Fruit fly (Drosophila melanogaster) whole organism, wandering third instar larva: ENCODE data around the gene CG14624.
A peak's percentile ranks its signal among the peaks of the same experiment; 100 is the strongest.

Experiments
- Abd-B ChIP-seq: fragments of >200 bp; optimal IDR thresholded peaks from 2 replicates; lab custom pipeline; 2017; ENCODE audit warnings: missing biosample characterization, missing genetic modification characterization
- CG32264 ChIP-seq: fragments of 200-800 bp; sonication (Bioruptor generic); optimal IDR thresholded peaks from 2 replicates; lab custom pipeline; 2016; ENCODE audit warnings: missing biosample characterization, missing genetic modification characterization
- CrebA ChIP-seq: fragments of 200-800 bp; sonication (Bioruptor generic); optimal IDR thresholded peaks from 2 replicates; lab custom pipeline; 2016; ENCODE audit warnings: missing biosample characterization, mild to moderate bottlenecking, missing genetic modification characterization, borderline replicate concordance
- Dfd ChIP-seq: fragments of >200 bp; optimal IDR thresholded peaks from 2 replicates; lab custom pipeline; 2017; ENCODE audit warnings: missing biosample characterization, missing genetic modification characterization
- Dif ChIP-seq: fragments of 200-275, 200-300 bp; sonication (Bioruptor generic); optimal IDR thresholded peaks from 2 replicates; lab custom pipeline; 2018; ENCODE audit warnings: missing biosample characterization, missing genetic modification characterization; ENCODE audit not compliant: partially characterized antibody
- GATAd ChIP-seq: sonication (Bioruptor generic); optimal IDR thresholded peaks from 2 replicates; lab custom pipeline; 2016; ENCODE audit warnings: missing biosample characterization, missing genetic modification characterization
- HLH106 ChIP-seq: fragments of 200-800 bp; optimal IDR thresholded peaks from 3 replicates; lab custom pipeline; 2019; ENCODE audit warnings: missing biosample characterization, mild to moderate bottlenecking, missing genetic modification characterization, moderate library complexity
- Hnf4 ChIP-seq: fragments of 200-800 bp; sonication (Bioruptor generic); optimal IDR thresholded peaks from 2 replicates; lab custom pipeline; 2016; ENCODE audit warnings: missing biosample characterization, mild to moderate bottlenecking, missing genetic modification characterization
- Hr78 ChIP-seq: fragments of >200 bp; optimal IDR thresholded peaks from 2 replicates; lab custom pipeline; 2017; ENCODE audit warnings: missing biosample characterization, missing genetic modification characterization
- OdsH ChIP-seq: fragments of 200-800 bp; sonication (Bioruptor generic); optimal IDR thresholded peaks from 2 replicates; lab custom pipeline; 2016; ENCODE audit warnings: missing biosample characterization, mild to moderate bottlenecking, missing genetic modification characterization
- Sp1 ChIP-seq: fragments of 200-800 bp; sonication (Bioruptor generic); optimal IDR thresholded peaks from 3 replicates; lab custom pipeline; 2019; ENCODE audit warnings: missing biosample characterization, mild to moderate bottlenecking, missing genetic modification characterization, moderate library complexity
- Vsx2 ChIP-seq: fragments of 200-300, 225-300 bp; sonication (Bioruptor generic); optimal IDR thresholded peaks from 2 replicates; lab custom pipeline; 2018; ENCODE audit warnings: missing biosample characterization, missing genetic modification characterization; ENCODE audit not compliant: partially characterized antibody
- br ChIP-seq: fragments of 200-800 bp; sonication (Bioruptor generic); optimal IDR thresholded peaks from 2 replicates; lab custom pipeline; 2016; ENCODE audit warnings: missing biosample characterization, missing genetic modification characterization
- dl ChIP-seq, 2 experiments: fragments of 175-275, 200-275 bp in 1 of 2; fragments of 200-275 bp in 1 of 2; sonication (Bioruptor generic); optimal IDR thresholded peaks; lab custom pipeline; 2018; ENCODE audit warnings: mild to moderate bottlenecking in 2 of 2, missing biosample characterization in 2 of 2, missing genetic modification characterization in 2 of 2, moderate library complexity in 2 of 2; ENCODE audit not compliant: partially characterized antibody in 2 of 2, insufficient read depth in 1 of 2
- dmrt93B ChIP-seq: fragments of 200-800 bp; sonication (Bioruptor generic); optimal IDR thresholded peaks from 2 replicates; lab custom pipeline; 2018; ENCODE audit warnings: missing biosample characterization, mild to moderate bottlenecking, missing genetic modification characterization
- dsf ChIP-seq: sonication (Bioruptor generic); optimal IDR thresholded peaks from 2 replicates; lab custom pipeline; 2016; ENCODE audit warnings: missing biosample characterization, missing genetic modification characterization, borderline replicate concordance
- ey ChIP-seq: fragments of 200-800 bp; sonication (Bioruptor generic); optimal IDR thresholded peaks from 2 replicates; lab custom pipeline; 2016; ENCODE audit warnings: missing biosample characterization, missing genetic modification characterization
- foxo ChIP-seq, 2 experiments: fragments of 200-800 bp; sonication (Bioruptor generic); optimal IDR thresholded peaks; 2 replicates in 1 of 2; 3 replicates in 1 of 2; lab custom pipeline; 2016 to 2017; ENCODE audit warnings: missing biosample characterization in 2 of 2, missing genetic modification characterization in 2 of 2
- fru ChIP-seq: fragments of 200-800 bp; sonication (Bioruptor generic); optimal IDR thresholded peaks from 3 replicates; lab custom pipeline; 2016; ENCODE audit warnings: missing biosample characterization, mild to moderate bottlenecking, missing genetic modification characterization
- h ChIP-seq: fragments of 200-800 bp; sonication (Bioruptor generic); optimal IDR thresholded peaks from 3 replicates; lab custom pipeline; 2016; ENCODE audit warnings: missing biosample characterization, mild to moderate bottlenecking, missing genetic modification characterization
- lola ChIP-seq: fragments of >200 bp; optimal IDR thresholded peaks from 2 replicates; lab custom pipeline; 2017; ENCODE audit warnings: missing biosample characterization, missing genetic modification characterization
- pan ChIP-seq: fragments of >200 bp; optimal IDR thresholded peaks from 2 replicates; lab custom pipeline; 2017
- psq ChIP-seq: fragments of 200-800 bp; sonication (Bioruptor generic); optimal IDR thresholded peaks from 3 replicates; lab custom pipeline; 2017; ENCODE audit warnings: missing biosample characterization, mild to moderate bottlenecking, missing genetic modification characterization, moderate library complexity
- rgr ChIP-seq: fragments of 200-800 bp; sonication (Bioruptor generic); optimal IDR thresholded peaks from 3 replicates; lab custom pipeline; 2016; ENCODE audit warnings: missing biosample characterization, mild to moderate bottlenecking, missing genetic modification characterization
- sage ChIP-seq: fragments of 200-800 bp; sonication (Bioruptor generic); optimal IDR thresholded peaks from 2 replicates; lab custom pipeline; 2016; ENCODE audit warnings: missing biosample characterization, mild to moderate bottlenecking, missing genetic modification characterization
- sv ChIP-seq: fragments of 200-800 bp; sonication (Bioruptor generic); optimal IDR thresholded peaks from 3 replicates; lab custom pipeline; 2016; ENCODE audit warnings: missing biosample characterization, missing genetic modification characterization
- tai ChIP-seq: sonication (Bioruptor generic); optimal IDR thresholded peaks from 2 replicates; lab custom pipeline; 2016; ENCODE audit warnings: missing biosample characterization, missing genetic modification characterization

The CG14624 gene

DNA sequence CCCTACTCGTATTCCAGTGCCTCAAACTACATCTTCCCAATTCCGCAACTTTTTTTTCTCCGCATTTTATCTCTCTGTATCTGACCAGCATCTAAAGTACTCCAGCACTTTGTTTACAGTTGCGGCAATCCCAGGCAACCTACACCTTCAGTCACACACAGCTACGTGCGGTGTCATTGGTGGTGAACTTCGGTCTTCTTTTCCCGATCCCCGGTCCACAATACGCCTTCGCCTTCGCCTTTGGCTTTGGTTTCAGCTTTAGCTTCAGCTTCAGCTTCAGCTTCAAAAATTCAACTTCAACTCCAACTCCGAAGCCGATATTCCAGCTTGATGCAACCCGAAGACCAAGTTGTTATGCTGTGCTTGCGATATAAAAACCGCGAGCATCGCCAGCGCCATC, 15.5 kb upstream of the CG14624 start, which contains the start of gene CG11380:
Gene CG11380 (plus strand): TSS at position 301 of the 400 bp plus-strand sequence.
- TF ChIP-seq OdsH (GFP tag; lab: Kevin White, UChicago) = no peak
- TF ChIP-seq Hnf4 (GFP tag; lab: Kevin White, UChicago) = no peak
- no peak for TF ChIP-seq ey (GFP tag; lab: Kevin White, UChicago)
- no peak for TF ChIP-seq HLH106 (tag; lab: Kevin White, UChicago)
- TF ChIP-seq CG32264 = no peak
- TF ChIP-seq Dif = no peak
- no peak for TF ChIP-seq dmrt93B (GFP tag; lab: Kevin White, UChicago)
- TF ChIP-seq sv (GFP tag; lab: Kevin White, UChicago) = no peak
- no peak for TF ChIP-seq rgr (GFP tag; lab: Kevin White, UChicago)
- no peak for TF ChIP-seq dl (GFP tag; optimal IDR thresholded peaks at IDR 0.05; lab: Kevin White, UChicago; ENCODE audit: insufficient read depth in 1 of 2, partially characterized antibody in 2 of 2)

DNA sequence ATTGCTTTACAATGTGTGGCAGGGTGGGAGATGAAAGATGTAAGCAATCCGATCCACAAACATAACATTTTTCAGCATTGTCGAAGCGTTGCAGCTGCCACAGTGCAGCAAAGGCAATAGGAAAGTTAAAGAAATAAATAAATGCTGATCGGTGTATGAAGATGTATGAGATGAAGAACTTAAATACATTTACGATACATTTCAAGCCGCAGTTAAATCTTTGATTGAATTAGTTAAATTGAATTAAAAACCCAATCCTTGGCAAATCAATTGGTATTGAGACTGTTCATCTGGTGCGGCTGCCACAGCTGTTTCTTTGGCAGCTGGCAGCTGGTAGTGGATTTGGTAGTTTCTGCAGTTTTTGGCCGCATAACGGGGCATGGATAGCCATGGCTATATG, 8.7 kb upstream of the CG14624 start:
- no peak for TF ChIP-seq CG32264

DNA sequence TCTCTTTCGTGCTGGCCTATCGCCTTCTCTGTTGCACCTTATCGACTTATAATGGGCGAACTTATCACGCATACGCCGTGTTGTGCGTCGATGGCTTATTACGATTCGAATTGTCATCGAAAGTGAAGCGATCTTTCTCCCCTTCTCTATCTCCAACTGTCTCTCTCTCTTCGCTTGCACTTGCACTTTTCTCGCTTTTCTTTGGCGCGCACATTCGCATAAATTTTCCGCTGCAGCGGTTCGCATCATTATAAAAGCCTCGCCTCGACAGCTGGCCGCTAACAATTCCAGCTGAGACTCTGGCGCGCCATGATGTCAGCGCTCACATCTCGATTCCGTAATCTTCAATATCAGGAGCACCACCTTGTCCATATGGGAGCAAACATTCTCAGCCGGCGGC, 7.3 kb upstream of the CG14624 start, which contains the start of gene CG14625:
Gene CG14625 (plus strand): TSS at position 301 of the 400 bp plus-strand sequence.
- no peak for TF ChIP-seq dl (GFP tag; optimal IDR thresholded peaks at IDR 0.05; lab: Kevin White, UChicago; ENCODE audit: insufficient read depth in 1 of 2, partially characterized antibody in 2 of 2)
- TF ChIP-seq, all 38 proteins: peak for 0

DNA sequence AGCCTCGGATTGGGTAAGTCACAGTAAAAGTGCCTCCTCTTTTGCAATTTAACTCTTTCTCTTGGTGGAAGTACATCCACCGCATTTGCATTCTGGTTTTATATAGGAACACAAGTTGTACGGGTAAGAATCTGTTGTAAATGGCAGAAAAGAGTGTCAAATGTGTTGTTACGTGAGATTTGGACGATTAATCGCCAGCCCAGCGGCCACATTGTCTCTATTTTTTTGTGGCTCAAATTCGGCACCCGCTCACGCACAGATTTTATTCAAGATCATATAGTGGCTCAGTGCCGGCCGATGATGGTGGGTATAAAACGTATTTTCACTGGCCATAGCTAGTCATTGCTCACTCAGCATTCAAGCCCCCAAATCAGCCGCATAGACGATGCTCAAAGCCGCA, 3.1 kb upstream of the CG14624 start, which contains the start of gene CG11381:
Gene CG11381 (plus strand): TSS at position 301 of the 400 bp plus-strand sequence.
- TF ChIP-seq tai (no peak), GATAd (GFP tag; lab: Kevin White, UChicago) (no peak), lola (GFP tag; lab: Kevin White, UChicago) (no peak), dsf (GFP tag; lab: Kevin White, UChicago) (no peak), Dif (no peak), pan (lab: Kevin White, UChicago) (no peak), dmrt93B (GFP tag; lab: Kevin White, UChicago) (no peak), CG32264 (no peak), HLH106 (tag; lab: Kevin White, UChicago) (no peak), psq (GFP tag; lab: Kevin White, UChicago) (no peak), Abd-B (GFP tag; lab: Kevin White, UChicago) (no peak), br (GFP tag; lab: Kevin White, UChicago) (no peak), Hnf4 (GFP tag; lab: Kevin White, UChicago) (no peak), Vsx2 (GFP tag; lab: Kevin White, UChicago) (no peak), Dfd (no peak), CrebA (GFP tag; lab: Kevin White, UChicago) (no peak)

DNA sequence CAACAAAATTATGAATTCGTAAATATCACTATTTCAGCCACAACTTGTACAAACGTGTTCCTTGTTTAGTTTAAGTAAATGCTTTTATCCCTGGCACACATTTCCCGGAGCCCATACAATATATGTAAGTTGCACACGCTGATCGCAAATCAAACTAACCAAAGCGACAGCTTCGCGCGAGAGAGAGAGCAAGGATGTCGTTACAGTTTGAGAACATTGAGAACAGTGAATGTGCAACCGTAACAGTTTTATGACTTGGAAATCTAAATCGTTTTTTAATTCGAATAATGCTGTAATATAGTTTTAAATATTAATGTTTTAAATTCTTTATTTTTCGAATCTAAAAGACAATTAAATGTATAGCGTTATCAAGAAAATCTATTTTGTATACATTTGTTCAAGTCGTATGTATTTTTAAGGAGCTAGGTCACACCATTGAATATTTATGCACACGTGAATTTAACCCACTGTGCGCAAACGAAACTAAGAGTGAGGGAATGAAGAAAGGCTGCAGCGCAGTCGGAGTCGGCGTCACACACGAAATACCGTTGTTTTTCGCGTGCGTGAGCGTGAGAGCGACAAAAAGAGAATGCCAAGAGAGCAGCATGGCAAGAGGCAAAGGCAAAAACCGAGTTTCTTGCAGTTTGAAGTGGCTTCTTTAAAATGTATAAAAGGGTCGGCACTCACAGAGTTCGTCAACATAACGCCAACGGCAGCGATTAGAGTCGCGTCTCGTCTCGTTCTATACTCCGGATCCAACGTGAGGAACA, 2.9 kb downstream of the CG14624 start, which contains the start of gene CG11382:
Gene CG11382 (plus strand): TSS at position 720 of the 770 bp plus-strand sequence.
- TF ChIP-seq fru (GFP tag; lab: Kevin White, UChicago) (peak; percentile 21), sage (GFP tag; lab: Kevin White, UChicago) (no peak)
- TF ChIP-seq, all 38 proteins: peak for 1

DNA sequence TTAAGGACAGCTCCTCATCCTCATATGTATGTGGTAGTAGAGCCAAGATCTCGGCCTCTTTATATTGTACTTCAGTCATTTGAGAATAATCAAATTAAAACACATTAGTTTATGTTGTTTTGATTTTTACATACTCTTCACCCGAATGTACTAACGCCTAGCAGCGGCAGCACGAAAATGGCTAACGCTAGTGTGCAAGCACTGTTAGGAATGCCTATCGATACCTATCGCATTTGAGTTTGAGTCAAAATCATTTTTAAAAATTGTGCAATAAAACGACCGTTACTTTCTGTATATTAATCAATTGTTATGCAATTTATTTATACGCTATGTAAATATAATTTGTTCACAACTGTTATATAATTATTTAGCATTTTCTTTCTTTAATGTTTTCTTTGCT, 8.5 kb downstream of the CG14624 start, which contains the start of gene CG11398:
Gene CG11398 (minus strand): TSS at position 157 of the 400 bp plus-strand sequence.
- TF ChIP-seq Hr78 (GFP tag; lab: Kevin White, UChicago) = no peak
- TF ChIP-seq rgr (GFP tag; lab: Kevin White, UChicago) = no peak
- TF ChIP-seq h (GFP tag; lab: Kevin White, UChicago) = no peak
- TF ChIP-seq foxo (GFP tag; optimal IDR thresholded peaks at IDR 0.05; lab: Kevin White, UChicago) = no peak
- no peak for TF ChIP-seq dl (GFP tag; optimal IDR thresholded peaks at IDR 0.05; lab: Kevin White, UChicago; ENCODE audit: insufficient read depth in 1 of 2, partially characterized antibody in 2 of 2)
- no peak for TF ChIP-seq Sp1 (GFP tag; lab: Kevin White, UChicago)
- TF ChIP-seq CG32264 = no peak
- TF ChIP-seq Abd-B (GFP tag; lab: Kevin White, UChicago) = no peak
- TF ChIP-seq pan (lab: Kevin White, UChicago) = no peak
